Worm (Caenorhabditis elegans): ENCODE results near the gene srw-42.

srw-42 gene

ce11 chrV:16699752-16700259, 6.2 kb upstream of the srw-42 start, which contains the start of gene Y70C5C.1:
TSS of gene Y70C5C.1 (plus strand) at chrV:16700209.
- no peak for TF ChIP-seq ceh-82 (tag; optimal IDR thresholded peaks at IDR 0.05)
- TF ChIP-seq ceh-9 (tag; optimal IDR thresholded peaks at IDR 0.05), result no peak
- TF ChIP-seq pqm-1 (tag; optimal IDR thresholded peaks at IDR 0.05), result no peak
- TF ChIP-seq mml-1 (tag; optimal IDR thresholded peaks at IDR 0.05), result no peak
- no peak for TF ChIP-seq ZK546.5 (tag; optimal IDR thresholded peaks at IDR 0.05)
- TF ChIP-seq sea-2 (GFP tag; optimal IDR thresholded peaks at IDR 0.05), result no peak
- TF ChIP-seq nhr-77 (tag; optimal IDR thresholded peaks at IDR 0.05), result no peak
- no peak for TF ChIP-seq unc-62 (GFP tag; optimal IDR thresholded peaks at IDR 0.05)
- no peak for TF ChIP-seq nhr-23 (tag; optimal IDR thresholded peaks at IDR 0.05)
- no peak for TF ChIP-seq daf-12 (tag; optimal IDR thresholded peaks at IDR 0.05)
- no peak for TF ChIP-seq nhr-43 (tag; optimal IDR thresholded peaks at IDR 0.05; ENCODE audit: poor library complexity, severe bottlenecking)
- no peak for TF ChIP-seq lin-15B (tag; optimal IDR thresholded peaks at IDR 0.05)
- TF ChIP-seq nhr-237 (tag; optimal IDR thresholded peaks at IDR 0.05), result no peak
- no peak for TF ChIP-seq egl-27 (tag; optimal IDR thresholded peaks at IDR 0.05)
- TF ChIP-seq R02D3.7 (tag; optimal IDR thresholded peaks at IDR 0.05), result no peak
- TF ChIP-seq elt-3 (tag; optimal IDR thresholded peaks at IDR 0.05), result no peak
- TF ChIP-seq nhr-67 (tag; optimal IDR thresholded peaks at IDR 0.05), result no peak
- TF ChIP-seq jun-1 (tag; optimal IDR thresholded peaks at IDR 0.05), result no peak
- no peak for TF ChIP-seq nhr-76 (tag; optimal IDR thresholded peaks at IDR 0.05)
- TF ChIP-seq ceh-28 (tag; optimal IDR thresholded peaks at IDR 0.05), result no peak

- TF ChIP-seq nhr-12 (tag; optimal IDR thresholded peaks at IDR 0.05) (no peak), sea-2 (GFP tag; optimal IDR thresholded peaks at IDR 0.05) (no peak), skn-1 (tag; optimal IDR thresholded peaks at IDR 0.05) (no peak), daf-12 (tag; optimal IDR thresholded peaks at IDR 0.05) (no peak), lsy-12 (tag; optimal IDR thresholded peaks at IDR 0.05) (no peak), elt-3 (tag; optimal IDR thresholded peaks at IDR 0.05) (no peak), elt-2 (tag; optimal IDR thresholded peaks at IDR 0.05) (no peak), ceh-9 (tag; optimal IDR thresholded peaks at IDR 0.05) (no peak), mml-1 (tag; optimal IDR thresholded peaks at IDR 0.05) (no peak), nhr-67 (tag; optimal IDR thresholded peaks at IDR 0.05) (no peak), nhr-28 (tag; optimal IDR thresholded peaks at IDR 0.05) (no peak), egl-5 (tag; optimal IDR thresholded peaks at IDR 0.05) (no peak), zag-1 (tag; optimal IDR thresholded peaks at IDR 0.05) (no peak), egl-27 (tag; optimal IDR thresholded peaks at IDR 0.05) (no peak), R02D3.7 (tag; optimal IDR thresholded peaks at IDR 0.05) (no peak), ama-1 (optimal IDR thresholded peaks at IDR 0.05) (no peak), nhr-25 (tag; optimal IDR thresholded peaks at IDR 0.05) (no peak)
These were observed 3.5 kb upstream of the srw-42 start, which contains the start of gene srw-41 for ce11 chrV:16697178-16697577. TSS of gene srw-41 (plus strand) at chrV:16697478.

DNA sequence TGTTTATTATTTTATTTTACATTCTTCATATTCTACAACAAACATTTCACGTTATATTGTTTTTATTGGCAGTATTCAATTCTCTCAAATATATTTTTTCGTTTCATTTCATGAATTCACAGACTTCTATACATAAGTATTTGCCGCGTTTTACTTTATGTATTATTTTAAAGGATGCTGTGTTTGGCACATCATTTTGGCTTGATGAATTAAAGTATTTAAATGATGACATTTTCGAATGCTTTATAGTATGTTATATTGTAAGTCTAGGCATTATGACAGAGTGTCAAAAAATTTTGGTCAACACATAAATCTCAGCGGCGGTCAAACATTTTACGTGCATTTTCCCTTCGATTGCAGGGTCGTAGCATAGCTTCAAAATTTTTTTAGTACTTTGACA, 1.9 kb upstream of the srw-42 start:
- no peak for TF ChIP-seq ceh-28 (tag; optimal IDR thresholded peaks at IDR 0.05)
- no peak for TF ChIP-seq ceh-82 (tag; optimal IDR thresholded peaks at IDR 0.05)
- no peak for TF ChIP-seq pha-4 (tag; optimal IDR thresholded peaks at IDR 0.05)
- TF ChIP-seq ceh-16 (tag; optimal IDR thresholded peaks at IDR 0.05), result no peak
- TF ChIP-seq nhr-43 (tag; optimal IDR thresholded peaks at IDR 0.05; ENCODE audit: poor library complexity, severe bottlenecking), result no peak
- TF ChIP-seq pqm-1 (tag; optimal IDR thresholded peaks at IDR 0.05), result no peak
- no peak for TF ChIP-seq ZK546.5 (tag; optimal IDR thresholded peaks at IDR 0.05)
- TF ChIP-seq nhr-25 (tag; optimal IDR thresholded peaks at IDR 0.05), result no peak
- no peak for TF ChIP-seq egl-5 (tag; optimal IDR thresholded peaks at IDR 0.05)
- no peak for TF ChIP-seq lsy-12 (tag; optimal IDR thresholded peaks at IDR 0.05)
- TF ChIP-seq tbx-2 (tag; optimal IDR thresholded peaks at IDR 0.05), result no peak
- no peak for TF ChIP-seq hmg-11 (tag; optimal IDR thresholded peaks at IDR 0.05)
- no peak for TF ChIP-seq nhr-77 (tag; optimal IDR thresholded peaks at IDR 0.05)
- TF ChIP-seq ztf-11 (tag; optimal IDR thresholded peaks at IDR 0.05), result no peak
- TF ChIP-seq snpc-4 (tag; optimal IDR thresholded peaks at IDR 0.05), result no peak
- TF ChIP-seq nhr-237 (tag; optimal IDR thresholded peaks at IDR 0.05), result no peak
- TF ChIP-seq daf-12 (tag; optimal IDR thresholded peaks at IDR 0.05), result no peak
- TF ChIP-seq ceh-9 (tag; optimal IDR thresholded peaks at IDR 0.05), result no peak

- TF ChIP-seq lin-15B (tag; optimal IDR thresholded peaks at IDR 0.05), result no peak
- no peak for TF ChIP-seq nhr-237 (tag; optimal IDR thresholded peaks at IDR 0.05)
- no peak for TF ChIP-seq egl-27 (tag; optimal IDR thresholded peaks at IDR 0.05)
- no peak for TF ChIP-seq elt-2 (tag; optimal IDR thresholded peaks at IDR 0.05)
- TF ChIP-seq pha-4 (tag; optimal IDR thresholded peaks at IDR 0.05), result no peak
- TF ChIP-seq ztf-4 (tag; optimal IDR thresholded peaks at IDR 0.05), result no peak
- no peak for TF ChIP-seq nhr-67 (tag; optimal IDR thresholded peaks at IDR 0.05)
- no peak for TF ChIP-seq fos-1 (tag; optimal IDR thresholded peaks at IDR 0.05)
- no peak for TF ChIP-seq nhr-23 (tag; optimal IDR thresholded peaks at IDR 0.05)
- no peak for TF ChIP-seq mdl-1 (tag; optimal IDR thresholded peaks at IDR 0.05)
- TF ChIP-seq mml-1 (tag; optimal IDR thresholded peaks at IDR 0.05), result no peak
These were observed 906 bp upstream of the srw-42 start, which contains the start of gene srz-101 for ce11 chrV:16694538-16694937. TSS of gene srz-101 (plus strand) at chrV:16694838.
